Fruit fly (Drosophila melanogaster) whole organism, embryonic: Measurements from ENCODE around the gene CG15362.

Source experiments
- Atf3 ChIP-seq: fragments of 200-800 bp; sonication (Bioruptor generic); optimal IDR thresholded peaks from 3 replicates; lab custom pipeline; 2016; ENCODE audit warnings: missing biosample characterization, missing genetic modification characterization
- CG10321 ChIP-seq: fragments of 200-800 bp; sonication (Bioruptor generic); IDR thresholded peaks from 2 replicates; pipeline ENCODE4 v1.3.6; 2022; ENCODE audit warnings: missing biosample characterization, missing genetic modification characterization
- CG11247 ChIP-seq: fragments of 200-800 bp; sonication (Bioruptor generic); IDR thresholded peaks from 2 replicates; pipeline ENCODE4 v1.3.6; 2022; ENCODE audit warnings: missing biosample characterization, missing genetic modification characterization
- CG13287 ChIP-seq: fragments of 200-800 bp; sonication (Bioruptor generic); IDR thresholded peaks from 2 replicates; pipeline ENCODE4 v1.3.6; 2022; ENCODE audit warnings: missing biosample characterization, missing genetic modification characterization; ENCODE audit not compliant: partially characterized antibody
- CG15514 ChIP-seq: fragments of 200-800 bp; sonication (Bioruptor generic); optimal IDR thresholded peaks from 3 replicates; lab custom pipeline; 2017; ENCODE audit warnings: missing biosample characterization, missing genetic modification characterization, mild to moderate bottlenecking, moderate library complexity, missing genetic modification reagents
- CG15601 ChIP-seq: fragments of 200-800 bp; sonication (Bioruptor generic); optimal IDR thresholded peaks from 3 replicates; lab custom pipeline; 2019; ENCODE audit warnings: missing biosample characterization, mild to moderate bottlenecking, missing genetic modification characterization, moderate library complexity
- CG1603 ChIP-seq: fragments of 200-800 bp; sonication (Bioruptor generic); optimal IDR thresholded peaks from 2 replicates; lab custom pipeline; 2019; ENCODE audit warnings: missing biosample characterization, mild to moderate bottlenecking, missing genetic modification characterization, moderate library complexity
- CG17328 ChIP-seq: fragments of 200-800 bp; sonication (Bioruptor generic); IDR thresholded peaks from 2 replicates; pipeline ENCODE4 v1.3.6; 2022; ENCODE audit warnings: missing biosample characterization, missing genetic modification characterization
- CG17361 ChIP-seq: fragments of 200-800 bp; sonication (Bioruptor generic); IDR thresholded peaks from 3 replicates; pipeline ENCODE4 v1.3.6; 2022; ENCODE audit warnings: missing biosample characterization, missing genetic modification characterization
- CG18619 ChIP-seq: fragments of 200-800 bp; sonication (Bioruptor generic); optimal IDR thresholded peaks from 3 replicates; lab custom pipeline; 2017; ENCODE audit warnings: missing biosample characterization, mild to moderate bottlenecking, missing genetic modification characterization
- CG2875 ChIP-seq: fragments of 200-800 bp; sonication (Bioruptor generic); optimal IDR thresholded peaks from 2 replicates; lab custom pipeline; 2017; ENCODE audit warnings: missing biosample characterization, mild to moderate bottlenecking, missing genetic modification characterization, missing genetic modification reagents
- CG4404 ChIP-seq: fragments of 200-800 bp; sonication (Bioruptor generic); IDR thresholded peaks from 2 replicates; pipeline ENCODE4 v1.3.6; 2022; ENCODE audit warnings: missing biosample characterization, missing genetic modification characterization
- CG8290 ChIP-seq, 3 experiments: fragments of 200-800 bp; sonication (Bioruptor generic); optimal IDR thresholded peaks; 2 replicates each; lab custom pipeline; 2016 to 2019; ENCODE audit warnings: missing biosample characterization in 3 of 3, missing genetic modification characterization in 3 of 3, mild to moderate bottlenecking in 2 of 3, moderate library complexity in 1 of 3
- CG8944 ChIP-seq: fragments of 200-800 bp; sonication (Bioruptor generic); optimal IDR thresholded peaks from 3 replicates; lab custom pipeline; 2016; ENCODE audit warnings: missing biosample characterization, missing genetic modification characterization
- CG9876 ChIP-seq: fragments of 200-800 bp; sonication (Bioruptor generic); optimal IDR thresholded peaks from 2 replicates; lab custom pipeline; 2016; ENCODE audit warnings: missing biosample characterization, missing genetic modification characterization
- D ChIP-seq, 2 experiments: fragments of 200-800 bp in 1 of 2; fragments of >200 bp in 1 of 2; sonication (Bioruptor generic) in 1 of 2; optimal IDR thresholded peaks; 2 replicates in 1 of 2; 3 replicates in 1 of 2; lab custom pipeline; 2017; ENCODE audit warnings: mild to moderate bottlenecking in 1 of 2, missing biosample characterization in 1 of 2, missing genetic modification characterization in 1 of 2, missing genetic modification reagents in 1 of 2
- Dad ChIP-seq: fragments of 200-800 bp; sonication (Bioruptor generic); optimal IDR thresholded peaks from 3 replicates; lab custom pipeline; 2016; ENCODE audit warnings: missing biosample characterization, missing genetic modification characterization
- Drgx ChIP-seq: fragments of 200-800 bp; sonication (Bioruptor generic); IDR thresholded peaks from 2 replicates; pipeline ENCODE4 v1.3.6; 2022; ENCODE audit warnings: missing biosample characterization, missing genetic modification characterization
- Elba2 ChIP-seq: fragments of 200-800 bp; sonication (Bioruptor generic); optimal IDR thresholded peaks from 3 replicates; lab custom pipeline; 2016; ENCODE audit warnings: missing biosample characterization, missing genetic modification characterization
- Fer1 ChIP-seq: fragments of 200-800 bp; sonication (Bioruptor generic); optimal IDR thresholded peaks from 2 replicates; lab custom pipeline; 2017; ENCODE audit warnings: missing biosample characterization, mild to moderate bottlenecking, missing genetic modification characterization
- Fer2 ChIP-seq: fragments of 200-800 bp; sonication (Bioruptor generic); optimal IDR thresholded peaks from 2 replicates; lab custom pipeline; 2018; ENCODE audit warnings: missing biosample characterization, mild to moderate bottlenecking, missing genetic modification characterization, moderate library complexity
- Hey ChIP-seq: fragments of 200-800 bp; sonication (Bioruptor generic); optimal IDR thresholded peaks from 3 replicates; lab custom pipeline; 2018; ENCODE audit warnings: missing biosample characterization, mild to moderate bottlenecking, missing genetic modification characterization
- Hr3 ChIP-seq: fragments of 200-800 bp; sonication (Bioruptor generic); optimal IDR thresholded peaks from 3 replicates; lab custom pipeline; 2016; ENCODE audit warnings: missing biosample characterization, missing genetic modification characterization
- Lpt ChIP-seq: fragments of >200 bp; optimal IDR thresholded peaks from 2 replicates; lab custom pipeline; 2018; ENCODE audit warnings: missing biosample characterization, missing genetic modification characterization
- MTF-1 ChIP-seq: fragments of 200-800 bp; sonication (Bioruptor generic); optimal IDR thresholded peaks from 2 replicates; lab custom pipeline; 2018; ENCODE audit warnings: missing biosample characterization, mild to moderate bottlenecking, missing genetic modification characterization, borderline replicate concordance
- NfI ChIP-seq: fragments of 200-800 bp; sonication (Bioruptor generic); optimal IDR thresholded peaks from 3 replicates; lab custom pipeline; 2018; ENCODE audit warnings: missing biosample characterization, mild to moderate bottlenecking, missing genetic modification characterization, moderate library complexity
- Pdp1 ChIP-seq, 2 experiments: fragments of 200-800 bp; sonication (Bioruptor generic); optimal IDR thresholded peaks; 3 replicates each; lab custom pipeline; 2016; ENCODE audit warnings: missing biosample characterization in 2 of 2, missing genetic modification characterization in 2 of 2, mild to moderate bottlenecking in 1 of 2, moderate library complexity in 1 of 2
- Sin3A ChIP-seq: fragments of >200 bp; optimal IDR thresholded peaks from 2 replicates; lab custom pipeline; 2018
- TFAM ChIP-seq: fragments of 200-800 bp; sonication (Bioruptor generic); optimal IDR thresholded peaks from 2 replicates; lab custom pipeline; 2017; ENCODE audit warnings: missing biosample characterization, missing genetic modification characterization, inconsistent platforms
- ash1 ChIP-seq: fragments of 200-800 bp; sonication (Bioruptor generic); optimal IDR thresholded peaks from 2 replicates; lab custom pipeline; 2018; ENCODE audit warnings: missing biosample characterization, mild to moderate bottlenecking, missing genetic modification characterization
- ato ChIP-seq: fragments of 200-800 bp; sonication (Bioruptor generic); IDR thresholded peaks from 2 replicates; pipeline ENCODE4 v1.3.6; 2022; ENCODE audit warnings: missing biosample characterization, missing genetic modification characterization; ENCODE audit not compliant: partially characterized antibody
- bbx ChIP-seq: fragments of 200-800 bp; sonication (Bioruptor generic); IDR thresholded peaks from 2 replicates; pipeline ENCODE4 v1.3.6; 2022; ENCODE audit warnings: missing biosample characterization, missing genetic modification characterization; ENCODE audit not compliant: partially characterized antibody
- crc ChIP-seq: fragments of 200-800 bp; sonication (Bioruptor generic); optimal IDR thresholded peaks from 2 replicates; lab custom pipeline; 2016; ENCODE audit warnings: missing biosample characterization, missing genetic modification characterization
- crol ChIP-seq: fragments of 200-800 bp; sonication (Bioruptor generic); IDR thresholded peaks from 2 replicates; pipeline ENCODE4 v1.3.6; 2022; ENCODE audit warnings: missing biosample characterization, missing genetic modification characterization
- dimm ChIP-seq: fragments of 200-800 bp; sonication (Bioruptor generic); IDR thresholded peaks from 2 replicates; pipeline ENCODE4 v1.3.6; 2022; ENCODE audit warnings: missing biosample characterization, missing genetic modification characterization
- dmrt99B ChIP-seq: fragments of 200-800 bp; sonication (Bioruptor generic); optimal IDR thresholded peaks from 2 replicates; lab custom pipeline; 2018; ENCODE audit warnings: missing biosample characterization, mild to moderate bottlenecking, missing genetic modification characterization, moderate library complexity
- exex ChIP-seq: fragments of 200-800 bp; sonication (Bioruptor generic); optimal IDR thresholded peaks from 4 replicates; lab custom pipeline; 2018; ENCODE audit warnings: missing biosample characterization, mild to moderate bottlenecking, missing genetic modification characterization, moderate library complexity
- fd102C ChIP-seq: fragments of 200-800 bp; sonication (Bioruptor generic); optimal IDR thresholded peaks from 2 replicates; lab custom pipeline; 2018; ENCODE audit warnings: missing biosample characterization, mild to moderate bottlenecking, missing genetic modification characterization, moderate library complexity
- gem ChIP-seq: fragments of 200-800 bp; sonication (Bioruptor generic); optimal IDR thresholded peaks from 2 replicates; lab custom pipeline; 2019; ENCODE audit warnings: missing biosample characterization, mild to moderate bottlenecking, missing genetic modification characterization, moderate library complexity
- lab ChIP-seq: fragments of 200-800 bp; sonication (Bioruptor generic); optimal IDR thresholded peaks from 3 replicates; lab custom pipeline; 2017; ENCODE audit warnings: missing biosample characterization, missing genetic modification characterization, mild to moderate bottlenecking, moderate library complexity, missing genetic modification reagents
- lmd ChIP-seq: fragments of 200-800 bp; sonication (Bioruptor generic); IDR thresholded peaks from 2 replicates; pipeline ENCODE4 v1.3.6; 2022; ENCODE audit warnings: missing biosample characterization, missing genetic modification characterization
- nau ChIP-seq: fragments of 200-800 bp; sonication (Bioruptor generic); optimal IDR thresholded peaks from 3 replicates; lab custom pipeline; 2017; ENCODE audit warnings: missing biosample characterization, mild to moderate bottlenecking, missing genetic modification characterization, missing genetic modification reagents
- nerfin-2 ChIP-seq: fragments of 200-800 bp; sonication (Bioruptor generic); IDR thresholded peaks from 2 replicates; pipeline ENCODE4 v1.3.6; 2022; ENCODE audit warnings: missing biosample characterization, missing genetic modification characterization; ENCODE audit not compliant: partially characterized antibody
- prd ChIP-seq, 3 experiments: fragments of >200 bp in 2 of 3; fragments of 200-800 bp in 1 of 3; sonication (Bioruptor generic) in 1 of 3; optimal IDR thresholded peaks in 2 of 3; IDR thresholded peaks in 1 of 3; 2 replicates in 2 of 3; 3 replicates in 1 of 3; pipeline versions ENCODE4 v1.3.6 to Lab custom; 2017 to 2022; ENCODE audit warnings: missing biosample characterization in 1 of 3, missing genetic modification characterization in 1 of 3
- sd ChIP-seq: fragments of 200-800 bp; sonication (Bioruptor generic); optimal IDR thresholded peaks from 3 replicates; lab custom pipeline; 2018; ENCODE audit warnings: missing biosample characterization, mild to moderate bottlenecking, missing genetic modification characterization, moderate library complexity
- sqz ChIP-seq: fragments of 200-800 bp; sonication (Bioruptor generic); optimal IDR thresholded peaks from 3 replicates; lab custom pipeline; 2018; ENCODE audit warnings: missing biosample characterization, mild to moderate bottlenecking, missing genetic modification characterization
- sug ChIP-seq: fragments of 200-800 bp; optimal IDR thresholded peaks from 2 replicates; lab custom pipeline; 2019; ENCODE audit warnings: missing biosample characterization, mild to moderate bottlenecking, missing genetic modification characterization, moderate library complexity
- trh ChIP-seq: fragments of 200-800 bp; sonication (Bioruptor generic); optimal IDR thresholded peaks from 2 replicates; lab custom pipeline; 2016; ENCODE audit warnings: missing biosample characterization, missing genetic modification characterization

Gene CG15362

DNA sequence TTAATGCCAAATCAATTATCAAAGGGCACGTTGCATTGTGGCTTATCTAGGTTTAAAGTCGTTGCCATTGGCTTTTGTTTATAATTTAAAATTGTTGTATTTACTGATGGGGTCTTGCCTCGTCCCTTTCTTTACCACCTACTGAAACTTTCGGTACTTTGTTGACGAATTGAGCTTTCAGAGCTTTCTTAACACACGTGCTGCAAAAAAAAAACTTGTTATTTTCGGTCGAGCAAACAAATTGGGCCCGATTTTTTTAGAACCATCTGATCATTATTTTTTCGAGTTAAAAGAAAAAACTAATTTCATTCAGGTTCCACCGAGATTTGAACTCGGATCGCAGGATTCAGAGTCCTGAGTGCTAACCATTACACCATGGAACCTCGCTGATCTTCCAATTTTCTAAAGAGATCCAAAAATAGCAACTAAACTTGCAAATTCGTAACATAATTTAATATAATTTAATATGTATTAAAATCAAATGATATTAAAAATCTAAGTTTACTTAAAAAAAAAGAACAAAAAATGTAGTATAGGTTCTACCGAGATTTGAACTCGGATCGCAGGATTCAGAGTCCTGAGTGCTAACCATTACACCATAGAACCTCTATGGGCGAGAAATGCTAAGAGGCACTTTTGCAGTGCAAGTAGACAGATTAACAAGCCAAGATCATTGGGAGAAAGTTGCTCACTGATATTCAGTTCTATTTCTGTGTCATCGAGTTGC is 29.5 kb downstream of the CG15362 start (continued):
- TF ChIP-seq CG17361 (GFP tag; lab: Robert Waterston, UW) (no peak), ato (GFP tag; lab: Robert Waterston, UW) (peak; percentile 80), Dad (GFP tag; lab: Kevin White, UChicago) (no peak), Lpt (GFP tag; lab: Kevin White, UChicago) (no peak), prd (optimal IDR thresholded peaks at IDR 0.05; lab: Kevin White, UChicago) (no peak), prd (GFP tag; IDR thresholded peaks at IDR 0.05; lab: Robert Waterston, UW) (no peak), sug (tag; lab: Kevin White, UChicago) (no peak), trh (GFP tag; lab: Kevin White, UChicago) (no peak), crc (GFP tag; lab: Kevin White, UChicago) (no peak), sd (no peak), Elba2 (GFP tag; lab: Kevin White, UChicago) (no peak), CG17328 (GFP tag; lab: Robert Waterston, UW) (no peak), CG9876 (GFP tag; lab: Kevin White, UChicago) (no peak), CG15601 (tag; lab: Kevin White, UChicago) (no peak), CG18619 (GFP tag; lab: Kevin White, UChicago) (no peak), crol (no peak), MTF-1 (GFP tag; lab: Kevin White, UChicago) (no peak), nau (GFP tag; lab: Kevin White, UChicago) (no peak), Fer1 (GFP tag; lab: Kevin White, UChicago) (no peak), dmrt99B (no peak), Hey (tag; lab: Kevin White, UChicago) (no peak), fd102C (GFP tag; lab: Kevin White, UChicago) (no peak), CG15514 (GFP tag; lab: Kevin White, UChicago) (no peak), bbx (peak; percentile 85), Atf3 (GFP tag; lab: Kevin White, UChicago) (no peak), NfI (GFP tag; lab: Kevin White, UChicago) (no peak), sqz (GFP tag; lab: Kevin White, UChicago) (peak; percentile 32), CG4404 (no peak), CG1603 (no peak), nerfin-2 (GFP tag; lab: Robert Waterston, UW) (peak; percentile 73), ash1 (GFP tag; lab: Kevin White, UChicago) (no peak), Pdp1 (GFP tag; optimal IDR thresholded peaks at IDR 0.05; lab: Kevin White, UChicago) (no peak), CG8290 (GFP tag; optimal IDR thresholded peaks at IDR 0.05; lab: Kevin White, UChicago) (no peak), CG8290 (tag; optimal IDR thresholded peaks at IDR 0.05; lab: Kevin White, UChicago) (no peak), lab (GFP tag; lab: Kevin White, UChicago) (no peak), Drgx (no peak), dimm (GFP tag; lab: Robert Waterston, UW) (no peak), CG13287 (peak; percentile 9; the same call in 1 of the 2 replicates), lmd (GFP tag; lab: Robert Waterston, UW) (no peak), CG8944 (GFP tag; lab: Kevin White, UChicago) (no peak), gem (tag; lab: Kevin White, UChicago) (peak; percentile 13), CG10321 (GFP tag; lab: Robert Waterston, UW) (no peak), TFAM (GFP tag; lab: Kevin White, UChicago) (no peak), Fer2 (no peak), CG2875 (GFP tag; lab: Kevin White, UChicago) (no peak), Sin3A (lab: Kevin White, UChicago) (no peak), Hr3 (GFP tag; lab: Kevin White, UChicago) (no peak), exex (peak; percentile 40), CG11247 (GFP tag; lab: Robert Waterston, UW) (no peak), D (optimal IDR thresholded peaks at IDR 0.05; lab: Kevin White, UChicago) (no peak), D (GFP tag; optimal IDR thresholded peaks at IDR 0.05; lab: Kevin White, UChicago) (no peak)
